Fruit fly (Drosophila melanogaster) whole organism, pupa: ENCODE results near the gene CG15418.

ENCODE experiments used
- CG10348 ChIP-seq: fragments of 200-800 bp; sonication (Bioruptor generic); IDR thresholded peaks from 2 replicates; pipeline ENCODE4 v1.3.6; 2022; ENCODE audit warnings: missing biosample characterization, missing genetic modification characterization
- CG12605 ChIP-seq: fragments of 200-800 bp; sonication (Bioruptor generic); IDR thresholded peaks from 2 replicates; pipeline ENCODE4 v1.3.6; 2022; ENCODE audit warnings: missing biosample characterization, missing genetic modification characterization
- CG13204 ChIP-seq: fragments of 200-800 bp; sonication (Bioruptor generic); optimal IDR thresholded peaks from 2 replicates; lab custom pipeline; 2018; ENCODE audit warnings: missing biosample characterization, mild to moderate bottlenecking, missing genetic modification characterization, moderate library complexity
- CG14655 ChIP-seq: fragments of 200-800 bp; sonication (Bioruptor generic); optimal IDR thresholded peaks from 3 replicates; lab custom pipeline; 2017; ENCODE audit warnings: mild to moderate bottlenecking, missing biosample characterization, missing genetic modification reagents, missing genetic modification characterization
- CG15710 ChIP-seq: fragments of 200-800 bp; sonication (Bioruptor generic); optimal IDR thresholded peaks from 2 replicates; lab custom pipeline; 2018; ENCODE audit warnings: missing biosample characterization, mild to moderate bottlenecking, missing genetic modification characterization, moderate library complexity
- CG17806 ChIP-seq: fragments of 200-800 bp; sonication (Bioruptor generic); optimal IDR thresholded peaks from 2 replicates; lab custom pipeline; 2018; ENCODE audit warnings: missing biosample characterization, mild to moderate bottlenecking, missing genetic modification characterization, moderate library complexity
- CG32121 ChIP-seq: fragments of 200-800 bp; sonication (Bioruptor generic); IDR thresholded peaks from 2 replicates; pipeline ENCODE4 v1.3.6; 2022; ENCODE audit warnings: missing biosample characterization, missing genetic modification characterization
- CG34367 ChIP-seq: fragments of 200-800 bp; sonication (Bioruptor generic); optimal IDR thresholded peaks from 2 replicates; lab custom pipeline; 2018; ENCODE audit warnings: missing biosample characterization, mild to moderate bottlenecking, missing genetic modification characterization
- CG4496 ChIP-seq: fragments of 200-800 bp; sonication (Bioruptor generic); IDR thresholded peaks from 3 replicates; pipeline ENCODE4 v1.3.6; 2022; ENCODE audit warnings: missing biosample characterization, missing genetic modification characterization
- CG8159 ChIP-seq: fragments of 200-800 bp; sonication (Bioruptor generic); optimal IDR thresholded peaks from 3 replicates; lab custom pipeline; 2018; ENCODE audit warnings: missing biosample characterization, mild to moderate bottlenecking, missing genetic modification characterization, moderate library complexity
- CG8301 ChIP-seq: fragments of 200-800 bp; sonication (Bioruptor generic); optimal IDR thresholded peaks from 2 replicates; lab custom pipeline; 2018; ENCODE audit warnings: missing biosample characterization, mild to moderate bottlenecking, missing genetic modification characterization
- CG9948 ChIP-seq: fragments of 200-800 bp; sonication (Bioruptor generic); optimal IDR thresholded peaks from 2 replicates; lab custom pipeline; 2018; ENCODE audit warnings: missing biosample characterization, mild to moderate bottlenecking, missing genetic modification characterization, moderate library complexity
- D1 ChIP-seq: fragments of 200-800 bp; sonication (Bioruptor generic); optimal IDR thresholded peaks from 2 replicates; lab custom pipeline; 2018; ENCODE audit warnings: missing biosample characterization, mild to moderate bottlenecking, missing genetic modification characterization, moderate library complexity
- EcR ChIP-seq: fragments of 200-800 bp; sonication (Bioruptor generic); optimal IDR thresholded peaks from 3 replicates; lab custom pipeline; 2019; ENCODE audit warnings: missing biosample characterization, missing genetic modification characterization, mild to moderate bottlenecking, moderate library complexity, missing genetic modification reagents
- Ets98B ChIP-seq: fragments of 200-800 bp; sonication (Bioruptor generic); IDR thresholded peaks from 2 replicates; pipeline ENCODE4 v1.3.6; 2022; ENCODE audit warnings: missing biosample characterization, missing genetic modification characterization
- Pif1A ChIP-seq: fragments of 200-800 bp; sonication (Bioruptor generic); optimal IDR thresholded peaks from 3 replicates; lab custom pipeline; 2016; ENCODE audit warnings: missing biosample characterization, missing genetic modification characterization
- Pif1B ChIP-seq: fragments of 200-800 bp; sonication (Bioruptor generic); optimal IDR thresholded peaks from 3 replicates; lab custom pipeline; 2016; ENCODE audit warnings: missing biosample characterization, missing genetic modification characterization
- Snoo ChIP-seq: fragments of 200-800 bp; sonication (Bioruptor generic); optimal IDR thresholded peaks from 3 replicates; lab custom pipeline; 2017; ENCODE audit warnings: missing biosample characterization, mild to moderate bottlenecking, missing genetic modification characterization, inconsistent platforms
- fd96Ca ChIP-seq: fragments of 200-800 bp; sonication (Bioruptor generic); IDR thresholded peaks from 3 replicates; pipeline ENCODE4 v1.3.6; 2022; ENCODE audit warnings: missing biosample characterization, missing genetic modification characterization
- gl ChIP-seq: fragments of 200-800 bp; sonication (Bioruptor generic); optimal IDR thresholded peaks from 2 replicates; lab custom pipeline; 2018; ENCODE audit warnings: missing biosample characterization, mild to moderate bottlenecking, missing genetic modification characterization
- rn ChIP-seq: fragments of 200-800 bp; sonication (Bioruptor generic); IDR thresholded peaks from 2 replicates; pipeline ENCODE4 v1.3.6; 2022; ENCODE audit warnings: missing biosample characterization, missing genetic modification characterization

The CG15418 gene

DNA sequence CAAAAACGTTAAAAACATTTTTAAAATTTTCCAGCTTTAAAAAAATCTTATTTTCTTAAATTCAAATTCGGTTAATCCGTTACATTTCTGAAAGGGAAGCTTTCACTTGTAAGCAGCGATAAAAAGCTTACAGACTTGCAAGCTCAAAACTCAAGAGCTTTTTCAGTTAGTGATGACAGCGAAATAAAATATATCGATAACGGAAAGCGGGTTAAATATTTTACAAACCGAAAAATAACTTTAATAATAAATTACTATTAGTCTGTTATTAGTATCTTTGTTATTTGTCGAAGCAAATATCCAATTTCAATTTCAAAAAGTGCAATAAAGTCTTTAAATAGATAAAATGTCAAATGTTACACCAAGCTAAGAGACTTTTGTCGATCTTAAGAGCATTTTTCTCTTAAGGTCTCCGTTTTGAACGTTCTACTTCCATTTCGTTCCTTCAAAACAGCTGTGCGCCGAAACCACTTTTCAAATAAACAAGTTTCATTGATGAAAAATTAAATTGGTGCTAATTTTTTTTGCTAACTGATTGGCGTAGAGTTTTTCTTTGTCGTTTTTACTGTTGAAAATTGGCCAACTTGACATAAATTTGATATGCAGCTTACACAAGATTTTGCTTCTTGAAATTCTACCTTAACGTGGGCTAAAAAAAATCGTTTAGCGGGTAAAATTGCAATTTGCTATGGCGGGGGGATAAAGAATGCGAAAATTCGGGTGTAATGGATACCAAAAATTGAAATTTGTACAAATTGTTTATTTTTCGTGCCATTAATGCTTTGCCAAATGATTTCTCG is 26.9 kb upstream of the CG15418 start:
- TF ChIP-seq CG4496 (GFP tag; lab: Robert Waterston, UW) (no peak), D1 (tag; lab: Kevin White, UChicago) (no peak), Ets98B (GFP tag; lab: Robert Waterston, UW) (no peak), CG15710 (tag; lab: Kevin White, UChicago) (no peak), CG12605 (GFP tag; lab: Robert Waterston, UW) (no peak), CG32121 (GFP tag; lab: Robert Waterston, UW) (no peak), Snoo (tag; lab: Kevin White, UChicago) (no peak), Pif1B (no peak), CG8301 (tag; lab: Kevin White, UChicago) (no peak), EcR (GFP tag; lab: Kevin White, UChicago) (no peak), CG8159 (tag; lab: Kevin White, UChicago) (no peak), CG17806 (tag; lab: Kevin White, UChicago) (no peak), rn (GFP tag; lab: Robert Waterston, UW) (no peak), fd96Ca (GFP tag; lab: Robert Waterston, UW) (no peak), gl (tag; lab: Kevin White, UChicago) (no peak), CG34367 (tag; lab: Kevin White, UChicago) (no peak), CG9948 (tag; lab: Kevin White, UChicago) (no peak), CG14655 (GFP tag; lab: Kevin White, UChicago) (no peak), Pif1A (GFP tag; lab: Kevin White, UChicago) (no peak), CG10348 (GFP tag; lab: Robert Waterston, UW) (no peak)

DNA sequence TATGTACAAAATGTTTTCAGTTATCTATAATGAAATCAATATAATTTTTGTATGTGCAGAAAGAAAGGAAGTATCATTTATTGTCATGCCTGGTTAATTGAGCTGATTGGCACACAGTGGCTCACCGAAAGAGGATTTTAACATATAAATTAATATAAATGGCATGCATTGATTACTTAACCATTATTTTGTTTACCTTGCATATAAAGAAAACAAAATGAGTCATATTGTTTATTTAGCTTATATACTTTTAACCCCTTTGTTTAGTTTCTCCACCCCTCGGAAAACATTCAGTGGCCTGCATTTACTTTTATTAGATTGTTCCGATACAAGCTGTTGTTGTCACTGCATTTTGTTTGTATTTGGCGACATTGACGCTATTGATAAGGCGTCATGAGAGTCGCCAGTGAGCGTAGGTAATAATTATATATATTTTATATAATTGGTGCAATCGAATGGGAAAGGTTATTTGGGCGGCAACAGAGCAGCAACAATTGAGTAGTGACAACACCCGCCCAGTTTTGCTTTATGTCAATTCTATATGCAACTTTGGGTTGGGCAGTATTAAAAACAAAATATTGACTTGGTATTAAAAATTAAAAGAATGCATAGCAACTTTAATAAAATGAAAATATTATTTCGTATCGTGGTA is 26.1 kb upstream of the CG15418 start:
- no peak for TF ChIP-seq EcR (GFP tag; lab: Kevin White, UChicago)
- peak; percentile 82 for TF ChIP-seq CG32121 (GFP tag; lab: Robert Waterston, UW)
- no peak for TF ChIP-seq CG34367 (tag; lab: Kevin White, UChicago)
- peak; percentile 43 for TF ChIP-seq CG15710 (tag; lab: Kevin White, UChicago)
- TF ChIP-seq CG13204 (GFP tag; lab: Kevin White, UChicago) = no peak
- TF ChIP-seq CG17806 (tag; lab: Kevin White, UChicago) = no peak
- TF ChIP-seq Pif1A (GFP tag; lab: Kevin White, UChicago) = peak; percentile 25
- TF ChIP-seq CG8301 (tag; lab: Kevin White, UChicago) = peak; percentile 34
- TF ChIP-seq gl (tag; lab: Kevin White, UChicago) = no peak
- peak; percentile 78 for TF ChIP-seq Ets98B (GFP tag; lab: Robert Waterston, UW)
- TF ChIP-seq CG4496 (GFP tag; lab: Robert Waterston, UW) = peak; percentile 84
- TF ChIP-seq Pif1B = peak; percentile 14
- no peak for TF ChIP-seq D1 (tag; lab: Kevin White, UChicago)
- TF ChIP-seq CG14655 (GFP tag; lab: Kevin White, UChicago) = peak; percentile 56
- TF ChIP-seq fd96Ca (GFP tag; lab: Robert Waterston, UW) = peak; percentile 22; the same call in 1 of the 3 replicates
- no peak for TF ChIP-seq CG8159 (tag; lab: Kevin White, UChicago)
- TF ChIP-seq Snoo (tag; lab: Kevin White, UChicago) = peak; percentile 29
- TF ChIP-seq CG9948 (tag; lab: Kevin White, UChicago) = peak; percentile 23
- TF ChIP-seq CG12605 (GFP tag; lab: Robert Waterston, UW) = peak; percentile 58
- TF ChIP-seq rn (GFP tag; lab: Robert Waterston, UW) = no peak

DNA sequence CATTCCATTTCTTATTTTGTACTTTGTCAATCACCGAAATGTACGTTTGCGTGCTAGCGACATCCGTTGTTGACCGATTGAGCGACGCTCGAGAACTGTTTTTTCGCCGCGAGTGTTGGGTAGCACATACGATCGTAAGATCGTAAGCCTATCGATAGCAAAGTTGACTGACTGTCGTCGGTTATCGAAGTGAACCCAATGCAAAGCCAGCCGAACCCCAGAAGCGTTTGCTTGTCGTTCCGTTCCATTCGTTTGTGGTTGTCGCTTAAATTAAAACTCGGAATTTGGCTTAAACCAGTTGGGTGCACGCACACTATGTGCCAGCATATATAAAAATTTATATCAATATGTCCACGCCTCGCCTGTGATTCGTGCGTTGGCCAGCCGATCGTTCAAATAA is 24.5 kb upstream of the CG15418 start:
- TF ChIP-seq rn (GFP tag; lab: Robert Waterston, UW) = no peak
- TF ChIP-seq Pif1B = no peak
- no peak for TF ChIP-seq CG17806 (tag; lab: Kevin White, UChicago)
- no peak for TF ChIP-seq CG10348 (GFP tag; lab: Robert Waterston, UW)
- TF ChIP-seq Ets98B (GFP tag; lab: Robert Waterston, UW) = no peak
- TF ChIP-seq CG8159 (tag; lab: Kevin White, UChicago) = no peak
- TF ChIP-seq fd96Ca (GFP tag; lab: Robert Waterston, UW) = no peak

DNA sequence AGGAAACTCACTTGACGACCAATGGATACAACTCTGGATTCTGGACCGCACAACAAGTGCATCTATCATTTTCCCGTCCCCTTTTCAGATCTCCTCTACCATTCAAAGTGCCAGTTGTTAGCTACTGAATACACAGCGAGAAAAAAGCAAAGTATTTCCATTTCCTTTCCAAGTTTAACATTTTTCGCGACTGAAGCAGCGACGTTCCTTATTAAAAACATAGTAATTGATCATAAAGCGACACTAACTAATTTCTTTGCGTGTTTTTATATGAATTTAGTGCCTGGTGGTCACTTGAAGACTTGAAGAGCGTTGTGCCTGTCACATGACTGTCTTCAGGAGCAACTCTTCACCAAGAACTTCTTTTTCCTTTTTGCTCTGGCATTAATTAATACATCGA is 23.8 kb upstream of the CG15418 start:
- TF ChIP-seq Pif1A (GFP tag; lab: Kevin White, UChicago) (peak; percentile 47), Pif1B (peak; percentile 22), CG4496 (GFP tag; lab: Robert Waterston, UW) (peak; percentile 49; the same call in 1 of the 3 replicates), CG9948 (tag; lab: Kevin White, UChicago) (peak; percentile 18), CG10348 (GFP tag; lab: Robert Waterston, UW) (no peak), gl (tag; lab: Kevin White, UChicago) (no peak), CG15710 (tag; lab: Kevin White, UChicago) (no peak), CG13204 (GFP tag; lab: Kevin White, UChicago) (no peak), D1 (tag; lab: Kevin White, UChicago) (no peak), CG17806 (tag; lab: Kevin White, UChicago) (peak; percentile 19), Snoo (tag; lab: Kevin White, UChicago) (no peak), CG8159 (tag; lab: Kevin White, UChicago) (no peak), rn (GFP tag; lab: Robert Waterston, UW) (no peak), CG14655 (GFP tag; lab: Kevin White, UChicago) (peak; percentile 71), CG12605 (GFP tag; lab: Robert Waterston, UW) (no peak), CG32121 (GFP tag; lab: Robert Waterston, UW) (no peak), CG8301 (tag; lab: Kevin White, UChicago) (peak; percentile 73), Ets98B (GFP tag; lab: Robert Waterston, UW) (peak; percentile 49), EcR (GFP tag; lab: Kevin White, UChicago) (no peak), fd96Ca (GFP tag; lab: Robert Waterston, UW) (peak; percentile 49; the same call in 1 of the 3 replicates), CG34367 (tag; lab: Kevin White, UChicago) (no peak)
- TF ChIP-seq, all 21 proteins: peak for 9
